Fruit fly (Drosophila melanogaster) Kc167 (cell line): ENCODE measurements around the gene Esp.

Experiments used
- Myc ChIP-seq: fragments of >200 bp; optimal IDR thresholded peaks from 2 replicates; lab custom pipeline; 2017; ENCODE audit warnings: missing external identifiers
- insv ChIP-seq: fragments of >200 bp; optimal IDR thresholded peaks from 3 replicates; lab custom pipeline; 2018; ENCODE audit warnings: missing external identifiers

DNA sequence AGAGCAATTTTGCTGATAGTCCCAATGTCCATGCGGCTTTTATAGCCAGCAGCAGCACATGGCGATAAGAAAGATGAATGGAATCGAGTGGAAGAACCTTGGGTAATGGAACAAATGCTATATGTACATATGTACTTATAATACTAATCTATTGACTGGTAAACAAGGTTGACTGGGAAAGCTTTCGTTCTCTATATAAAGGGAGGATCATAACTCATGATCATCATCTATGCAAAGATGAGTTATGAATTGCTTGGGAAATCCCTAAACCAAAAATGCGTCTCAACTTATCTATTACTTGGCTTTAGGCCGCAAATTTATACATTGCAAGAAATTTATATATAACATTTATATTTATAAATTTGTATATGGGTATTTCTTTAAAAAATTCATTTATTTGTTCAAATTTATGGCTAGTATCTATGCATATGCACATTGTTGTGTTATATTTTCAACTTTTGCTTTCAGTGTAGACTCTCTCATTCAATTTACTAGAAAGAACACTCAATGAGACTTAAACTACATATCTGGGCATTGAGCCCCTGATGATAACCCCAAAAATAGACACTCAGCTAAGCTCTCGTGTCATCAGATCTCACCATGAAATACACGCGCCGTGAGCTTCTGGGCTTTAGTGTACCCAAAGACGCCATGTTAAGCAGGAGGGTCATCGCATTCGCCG lies 23.1 kb downstream of the Esp start, which contains the start of the genes Srg1 and Elal:
- TF ChIP-seq Myc (lab: Kevin White, UChicago) (no peak), insv (lab: Kevin White, UChicago) (no peak)
